Fruit fly (Drosophila melanogaster) whole organism, embryonic: ENCODE results near the gene COX7AL2.

Experiments
- ATbp ChIP-seq: fragments of 200-800 bp; sonication (Bioruptor generic); optimal IDR thresholded peaks from 2 replicates; lab custom pipeline; 2017; ENCODE audit warnings: missing biosample characterization, mild to moderate bottlenecking, missing genetic modification characterization, missing genetic modification reagents
- Atf6 ChIP-seq: fragments of 200-800 bp; sonication (Bioruptor generic); IDR thresholded peaks from 2 replicates; pipeline ENCODE4 v1.3.6; 2022; ENCODE audit warnings: missing biosample characterization, missing genetic modification characterization
- CG12299 ChIP-seq: fragments of 200-800 bp; sonication (Bioruptor generic); optimal IDR thresholded peaks from 2 replicates; lab custom pipeline; 2018; ENCODE audit warnings: missing biosample characterization, mild to moderate bottlenecking, missing genetic modification characterization
- CG13287 ChIP-seq: fragments of 200-800 bp; sonication (Bioruptor generic); IDR thresholded peaks from 2 replicates; pipeline ENCODE4 v1.3.6; 2022; ENCODE audit warnings: missing biosample characterization, missing genetic modification characterization; ENCODE audit not compliant: partially characterized antibody
- CG14441 ChIP-seq: fragments of 200-800 bp; sonication (Bioruptor generic); IDR thresholded peaks from 2 replicates; pipeline ENCODE4 v1.3.6; 2022; ENCODE audit warnings: missing biosample characterization, missing genetic modification characterization
- CG17385 ChIP-seq: fragments of 200-800 bp; sonication (Bioruptor generic); optimal IDR thresholded peaks from 3 replicates; lab custom pipeline; 2018; ENCODE audit warnings: missing biosample characterization, mild to moderate bottlenecking, missing genetic modification characterization
- CG2116 ChIP-seq: fragments of 200-800 bp; sonication (Bioruptor generic); optimal IDR thresholded peaks from 3 replicates; lab custom pipeline; 2018; ENCODE audit warnings: missing biosample characterization, mild to moderate bottlenecking, missing genetic modification characterization
- CG2129 ChIP-seq: fragments of 200-800 bp; sonication (Bioruptor generic); IDR thresholded peaks from 2 replicates; pipeline ENCODE4 v1.3.6; 2022; ENCODE audit warnings: missing biosample characterization, missing genetic modification characterization; ENCODE audit not compliant: partially characterized antibody
- CG2875 ChIP-seq: fragments of 200-800 bp; sonication (Bioruptor generic); optimal IDR thresholded peaks from 2 replicates; lab custom pipeline; 2017; ENCODE audit warnings: missing biosample characterization, mild to moderate bottlenecking, missing genetic modification characterization, missing genetic modification reagents
- CG2889 ChIP-seq: fragments of 200-800 bp; sonication (Bioruptor generic); IDR thresholded peaks from 3 replicates; pipeline ENCODE4 v1.3.6; 2022; ENCODE audit warnings: missing biosample characterization, missing genetic modification characterization
- CG34224 ChIP-seq: fragments of 200-800 bp; sonication (Bioruptor generic); IDR thresholded peaks from 3 replicates; pipeline ENCODE4 v1.3.6; 2022; ENCODE audit warnings: missing biosample characterization, missing genetic modification characterization; ENCODE audit not compliant: partially characterized antibody
- CG34422 ChIP-seq: fragments of 200-800 bp; sonication (Bioruptor generic); IDR thresholded peaks from 3 replicates; pipeline ENCODE4 v1.3.6; 2022; ENCODE audit warnings: missing biosample characterization, missing genetic modification characterization
- CG3847 ChIP-seq: fragments of 200-800 bp; sonication (Bioruptor generic); IDR thresholded peaks from 2 replicates; pipeline ENCODE4 v1.3.6; 2022; ENCODE audit warnings: missing biosample characterization, missing genetic modification characterization
- CG7556 ChIP-seq: fragments of 200-800 bp; sonication (Bioruptor generic); optimal IDR thresholded peaks from 2 replicates; lab custom pipeline; 2017; ENCODE audit warnings: missing biosample characterization, mild to moderate bottlenecking, missing genetic modification characterization
- CTCF ChIP-seq: fragments of 200-800 bp; sonication (Bioruptor generic); optimal IDR thresholded peaks from 2 replicates; lab custom pipeline; 2017; ENCODE audit warnings: missing biosample characterization, mild to moderate bottlenecking, missing genetic modification characterization, moderate library complexity
- Ets65A ChIP-seq: fragments of 200-800 bp; sonication (Bioruptor generic); peaks from one replicate; lab custom pipeline; 2016; ENCODE audit warnings: missing biosample characterization, missing genetic modification characterization
- H2.0 ChIP-seq: fragments of 200-800 bp; sonication (Bioruptor generic); IDR thresholded peaks from 2 replicates; pipeline ENCODE4 v1.3.6; 2022; ENCODE audit warnings: missing biosample characterization, missing genetic modification characterization
- HHEX ChIP-seq: fragments of 200-800 bp; sonication (Bioruptor generic); optimal IDR thresholded peaks from 3 replicates; lab custom pipeline; 2017; ENCODE audit warnings: missing biosample characterization, mild to moderate bottlenecking, missing genetic modification characterization, missing genetic modification reagents
- Lhr ChIP-seq: fragments of 200-800 bp; sonication (Bioruptor generic); optimal IDR thresholded peaks from 3 replicates; lab custom pipeline; 2017; ENCODE audit warnings: mild to moderate bottlenecking, missing biosample characterization, missing genetic modification reagents, missing genetic modification characterization
- Lim3 ChIP-seq: fragments of 200-800 bp; sonication (Bioruptor generic); IDR thresholded peaks from 2 replicates; pipeline ENCODE4 v1.3.6; 2022; ENCODE audit warnings: missing biosample characterization, missing genetic modification characterization
- MBD-R2 ChIP-seq: fragments of 200-800 bp; sonication (Bioruptor generic); IDR thresholded peaks from 2 replicates; pipeline ENCODE4 v1.3.6; 2022; ENCODE audit warnings: missing biosample characterization, missing genetic modification characterization
- Max ChIP-seq: fragments of 200-800 bp; sonication (Bioruptor generic); optimal IDR thresholded peaks from 2 replicates; lab custom pipeline; 2016; ENCODE audit warnings: missing biosample characterization, mild to moderate bottlenecking, missing genetic modification characterization
- Mrtf ChIP-seq: fragments of 200-800 bp; sonication (Bioruptor generic); IDR thresholded peaks from 3 replicates; pipeline ENCODE4 v1.3.6; 2022; ENCODE audit warnings: missing biosample characterization, missing genetic modification characterization
- Ravus ChIP-seq: fragments of 200-800 bp; sonication (Bioruptor generic); IDR thresholded peaks from 2 replicates; pipeline ENCODE4 v1.3.6; 2022; ENCODE audit warnings: missing biosample characterization, missing genetic modification characterization
- Sry-δ ChIP-seq: fragments of 200-800 bp; sonication (Bioruptor generic); optimal IDR thresholded peaks from 2 replicates; lab custom pipeline; 2016; ENCODE audit warnings: missing biosample characterization, missing genetic modification characterization
- TFAM ChIP-seq: fragments of 200-800 bp; sonication (Bioruptor generic); optimal IDR thresholded peaks from 2 replicates; lab custom pipeline; 2017; ENCODE audit warnings: missing biosample characterization, missing genetic modification characterization, inconsistent platforms
- Tbp ChIP-seq: fragments of >200 bp; optimal IDR thresholded peaks from 2 replicates; lab custom pipeline; 2018; ENCODE audit warnings: missing biosample characterization, missing genetic modification characterization
- Trl ChIP-seq, 3 experiments: fragments of >200 bp in 2 of 3; fragments of 200-800 bp in 1 of 3; sonication (Bioruptor generic) in 1 of 3; optimal IDR thresholded peaks; 2 replicates in 1 of 3; 3 replicates in 2 of 3; lab custom pipeline; 2016 to 2017; ENCODE audit warnings: missing biosample characterization in 1 of 3, missing genetic modification characterization in 1 of 3
- br ChIP-seq: fragments of >200 bp; optimal IDR thresholded peaks from 2 replicates; lab custom pipeline; 2017
- bsh ChIP-seq, 2 experiments: fragments of 200-800 bp; sonication (Bioruptor generic); optimal IDR thresholded peaks; 2 replicates each; lab custom pipeline; 2017 to 2018; ENCODE audit warnings: mild to moderate bottlenecking in 2 of 2, missing biosample characterization in 2 of 2, missing genetic modification characterization in 2 of 2, moderate library complexity in 1 of 2
- cg ChIP-seq: fragments of 200-800 bp; sonication (Bioruptor generic); optimal IDR thresholded peaks from 3 replicates; lab custom pipeline; 2019; ENCODE audit warnings: missing biosample characterization, mild to moderate bottlenecking, missing genetic modification characterization, moderate library complexity
- chinmo ChIP-seq: fragments of 200-800 bp; sonication (Bioruptor generic); IDR thresholded peaks from 4 replicates; pipeline ENCODE4 v1.3.6; 2022; ENCODE audit warnings: missing biosample characterization, missing genetic modification characterization; ENCODE audit not compliant: partially characterized antibody
- crc ChIP-seq: fragments of 200-800 bp; sonication (Bioruptor generic); optimal IDR thresholded peaks from 2 replicates; lab custom pipeline; 2016; ENCODE audit warnings: missing biosample characterization, missing genetic modification characterization
- dan ChIP-seq: fragments of 200-800 bp; sonication (Bioruptor generic); IDR thresholded peaks from 2 replicates; pipeline ENCODE4 v1.3.6; 2022; ENCODE audit warnings: missing biosample characterization, missing genetic modification characterization
- eve ChIP-seq, 2 experiments: fragments of >200 bp; optimal IDR thresholded peaks; 2 replicates each; lab custom pipeline; 2017; ENCODE audit warnings: missing biosample characterization in 2 of 2, missing genetic modification characterization in 2 of 2
- exex ChIP-seq: fragments of 200-800 bp; sonication (Bioruptor generic); optimal IDR thresholded peaks from 4 replicates; lab custom pipeline; 2018; ENCODE audit warnings: missing biosample characterization, mild to moderate bottlenecking, missing genetic modification characterization, moderate library complexity
- fd64A ChIP-seq: fragments of 200-800 bp; sonication (Bioruptor generic); optimal IDR thresholded peaks from 3 replicates; lab custom pipeline; 2018; ENCODE audit warnings: missing biosample characterization, mild to moderate bottlenecking, missing genetic modification characterization
- gcm ChIP-seq: fragments of 200-800 bp; sonication (Bioruptor generic); optimal IDR thresholded peaks from 2 replicates; lab custom pipeline; 2019; ENCODE audit warnings: missing biosample characterization, mild to moderate bottlenecking, missing genetic modification characterization, moderate library complexity
- gem ChIP-seq: fragments of 200-800 bp; sonication (Bioruptor generic); optimal IDR thresholded peaks from 2 replicates; lab custom pipeline; 2019; ENCODE audit warnings: missing biosample characterization, mild to moderate bottlenecking, missing genetic modification characterization, moderate library complexity
- gfzf ChIP-seq: fragments of 200-800 bp; sonication (Bioruptor generic); optimal IDR thresholded peaks from 2 replicates; lab custom pipeline; 2016; ENCODE audit warnings: missing biosample characterization, mild to moderate bottlenecking, missing genetic modification characterization, moderate library complexity
- gro ChIP-seq: fragments of 200-800 bp; sonication (Bioruptor generic); optimal IDR thresholded peaks from 2 replicates; lab custom pipeline; 2016; ENCODE audit warnings: missing biosample characterization, missing genetic modification characterization
- her ChIP-seq: fragments of 200-800 bp; sonication (Bioruptor generic); optimal IDR thresholded peaks from 2 replicates; lab custom pipeline; 2016; ENCODE audit warnings: missing biosample characterization, missing genetic modification characterization
- jumu ChIP-seq: fragments of 200-800 bp; sonication (Bioruptor generic); optimal IDR thresholded peaks from 3 replicates; lab custom pipeline; 2016; ENCODE audit warnings: missing biosample characterization, missing genetic modification characterization
- lilli ChIP-seq: fragments of 200-800 bp; sonication (Bioruptor generic); optimal IDR thresholded peaks from 3 replicates; lab custom pipeline; 2016; ENCODE audit warnings: missing biosample characterization, missing genetic modification characterization
- nerfin-1 ChIP-seq: fragments of 200-800 bp; sonication (Bioruptor generic); optimal IDR thresholded peaks from 3 replicates; lab custom pipeline; 2019; ENCODE audit warnings: missing biosample characterization, mild to moderate bottlenecking, missing genetic modification characterization, moderate library complexity
- pros ChIP-seq: fragments of 200-800 bp; sonication (Bioruptor generic); optimal IDR thresholded peaks from 3 replicates; lab custom pipeline; 2019; ENCODE audit warnings: missing biosample characterization, mild to moderate bottlenecking, missing genetic modification characterization, moderate library complexity
- psq ChIP-seq: fragments of 200-800 bp; sonication (Bioruptor generic); optimal IDR thresholded peaks from 2 replicates; lab custom pipeline; 2017; ENCODE audit warnings: missing biosample characterization, missing genetic modification characterization
- ranshi ChIP-seq: fragments of 200-800 bp; sonication (Bioruptor generic); IDR thresholded peaks from 2 replicates; pipeline ENCODE4 v1.3.6; 2022; ENCODE audit warnings: missing biosample characterization, missing genetic modification characterization
- sima ChIP-seq: fragments of 200-800 bp; sonication (Bioruptor generic); optimal IDR thresholded peaks from 2 replicates; lab custom pipeline; 2016; ENCODE audit warnings: missing biosample characterization, missing genetic modification characterization
- sna ChIP-seq: fragments of 200-800 bp; sonication (Bioruptor generic); IDR thresholded peaks from 2 replicates; pipeline ENCODE4 v1.3.6; 2022; ENCODE audit warnings: missing biosample characterization, missing genetic modification characterization; ENCODE audit not compliant: partially characterized antibody
- sug ChIP-seq: fragments of 200-800 bp; optimal IDR thresholded peaks from 2 replicates; lab custom pipeline; 2019; ENCODE audit warnings: missing biosample characterization, mild to moderate bottlenecking, missing genetic modification characterization, moderate library complexity
- usp ChIP-seq: fragments of >200 bp; optimal IDR thresholded peaks from 2 replicates; lab custom pipeline; 2017; ENCODE audit warnings: missing biosample characterization, missing genetic modification characterization

The COX7AL2 gene

DNA sequence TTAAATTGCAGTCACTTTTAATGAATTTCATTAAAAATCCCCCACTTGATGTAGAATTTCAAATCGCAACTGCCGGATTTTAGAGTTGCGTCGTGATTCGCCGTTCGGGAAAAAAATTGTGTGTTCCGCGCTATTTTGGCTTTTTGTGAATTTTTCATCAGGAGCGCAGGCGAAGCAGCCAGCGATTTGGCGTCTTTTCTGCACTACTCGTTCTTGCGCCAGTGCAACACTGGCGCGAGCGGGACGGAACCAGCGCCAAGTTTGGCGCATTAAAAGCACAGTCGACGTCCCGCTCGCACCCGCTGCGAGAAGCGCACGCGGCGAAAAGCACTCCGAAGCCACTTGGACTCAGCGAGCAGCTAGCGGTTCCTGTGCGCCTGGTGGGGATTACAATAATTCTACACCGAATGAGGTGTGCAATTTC, 4.3 kb downstream of the COX7AL2 start (continued):
- no peak for TF ChIP-seq CG7556
- peak; percentile 82 for TF ChIP-seq sug (tag; lab: Kevin White, UChicago)
- peak; percentile 57 for TF ChIP-seq gfzf (GFP tag; lab: Kevin White, UChicago)
- no peak for TF ChIP-seq usp (GFP tag; lab: Kevin White, UChicago)
- TF ChIP-seq Tbp (GFP tag; lab: Kevin White, UChicago): no peak
- TF ChIP-seq CG14441 (GFP tag; lab: Robert Waterston, UW): no peak
- TF ChIP-seq lilli (GFP tag; lab: Kevin White, UChicago): peak; percentile 26
- TF ChIP-seq HHEX: peak; percentile 24
- TF ChIP-seq CG12299 (tag; lab: Kevin White, UChicago): peak; percentile 22
- no peak for TF ChIP-seq gem
- TF ChIP-seq Trl (optimal IDR thresholded peaks at IDR 0.05; lab: Kevin White, UChicago): no peak
- no peak for TF ChIP-seq Trl (GFP tag; optimal IDR thresholded peaks at IDR 0.05; lab: Kevin White, UChicago)
- no peak for TF ChIP-seq Mrtf (GFP tag; lab: Robert Waterston, UW)
- TF ChIP-seq CG34224: no peak
- peak; percentile 21 for TF ChIP-seq fd64A
- TF ChIP-seq Atf6 (GFP tag; lab: Robert Waterston, UW): no peak
- no peak for TF ChIP-seq CG2129
- no peak for TF ChIP-seq Ets65A
- no peak for TF ChIP-seq CG13287 (GFP tag; lab: Robert Waterston, UW)
- TF ChIP-seq bsh (GFP tag; optimal IDR thresholded peaks at IDR 0.05; lab: Kevin White, UChicago): peak; percentile 20 to 66
- peak; percentile 44 for TF ChIP-seq CTCF (GFP tag; lab: Kevin White, UChicago)
- peak; percentile 79 for TF ChIP-seq pros (GFP tag; lab: Kevin White, UChicago)
- TF ChIP-seq ranshi (GFP tag; lab: Robert Waterston, UW): no peak
- no peak for TF ChIP-seq psq (GFP tag; lab: Kevin White, UChicago)
- TF ChIP-seq nerfin-1: peak; percentile 33
- TF ChIP-seq ATbp: no peak
- TF ChIP-seq CG2875: peak; percentile 40
- TF ChIP-seq CG2889 (GFP tag; lab: Robert Waterston, UW): no peak
- TF ChIP-seq exex (tag; lab: Kevin White, UChicago): peak; percentile 9
- TF ChIP-seq Lhr (GFP tag; lab: Kevin White, UChicago): peak; percentile 100
- TF ChIP-seq sna (GFP tag; lab: Robert Waterston, UW): no peak
- no peak for TF ChIP-seq jumu
- peak; percentile 62 for TF ChIP-seq CG17385
- no peak for TF ChIP-seq CG3847 (GFP tag; lab: Robert Waterston, UW)
- no peak for TF ChIP-seq dan (GFP tag; lab: Robert Waterston, UW)
- peak; percentile 62 for TF ChIP-seq gcm (GFP tag; lab: Kevin White, UChicago)
- no peak for TF ChIP-seq sima (GFP tag; lab: Kevin White, UChicago)
- TF ChIP-seq CG34422 (GFP tag; lab: Robert Waterston, UW): no peak
- TF ChIP-seq MBD-R2 (GFP tag; lab: Robert Waterston, UW): no peak
- TF ChIP-seq H2.0 (GFP tag; lab: Robert Waterston, UW): no peak
- no peak for TF ChIP-seq TFAM (GFP tag; lab: Kevin White, UChicago)
- TF ChIP-seq CG2116 (GFP tag; lab: Kevin White, UChicago): peak; percentile 99
- TF ChIP-seq cg (GFP tag; lab: Kevin White, UChicago): peak; percentile 38
- peak; percentile 99 for TF ChIP-seq her
- TF ChIP-seq Max (GFP tag; lab: Kevin White, UChicago): no peak
- TF ChIP-seq crc (GFP tag; lab: Kevin White, UChicago): no peak
- TF ChIP-seq chinmo (GFP tag; lab: Robert Waterston, UW): no peak
- no peak for TF ChIP-seq Lim3
- no peak for TF ChIP-seq Ravus (GFP tag; lab: Robert Waterston, UW)
- no peak for TF ChIP-seq br (lab: Kevin White, UChicago)
- TF ChIP-seq eve (GFP tag; optimal IDR thresholded peaks at IDR 0.05; lab: Kevin White, UChicago): no peak
- peak; percentile 57 for TF ChIP-seq Sry-δ (GFP tag; lab: Kevin White, UChicago)
- TF ChIP-seq gro (GFP tag; lab: Kevin White, UChicago): peak; percentile 59
